Fruit fly (Drosophila melanogaster): ENCODE measurements around the gene Acer.

Gene Acer

dm6 chr2L:8574947-8575346 lies 53.2 kb downstream of the Acer start (continued):
- TF ChIP-seq Bteb2 (GFP tag; optimal IDR thresholded peaks at IDR 0.05) (peak; percentile 9), ATbp (GFP tag; optimal IDR thresholded peaks at IDR 0.05) (peak; percentile 90), CG7357 (GFP tag; IDR thresholded peaks at IDR 0.05) (peak; percentile 72), CG34224 (GFP tag; IDR thresholded peaks at IDR 0.05; ENCODE audit: partially characterized antibody) (no peak), repo (GFP tag; optimal IDR thresholded peaks at IDR 0.05) (no peak), CG12769 (tag; optimal IDR thresholded peaks at IDR 0.05) (peak; percentile 35), CG7928 (GFP tag; optimal IDR thresholded peaks at IDR 0.05) (no peak), HLH3B (GFP tag; IDR thresholded peaks at IDR 0.05) (peak; percentile 92), Dip2 (GFP tag; IDR thresholded peaks at IDR 0.05) (no peak), CG18599 (GFP tag; optimal IDR thresholded peaks at IDR 0.05) (peak; percentile 80), Dek (tag; optimal IDR thresholded peaks at IDR 0.05) (peak; percentile 39), insv (GFP tag; optimal IDR thresholded peaks at IDR 0.05) (no peak), CG34376 (GFP tag; optimal IDR thresholded peaks at IDR 0.05) (no peak), Trl (optimal IDR thresholded peaks at IDR 0.05) (no peak), Trl (GFP tag; optimal IDR thresholded peaks at IDR 0.05) (no peak), CG6765 (GFP tag; optimal IDR thresholded peaks at IDR 0.05) (no peak), CG10366 (GFP tag; IDR thresholded peaks at IDR 0.05) (peak; percentile 86), Hr39 (optimal IDR thresholded peaks at IDR 0.05) (no peak), Sox102F (GFP tag; optimal IDR thresholded peaks at IDR 0.05) (peak; percentile 93), CG15479 (GFP tag; optimal IDR thresholded peaks at IDR 0.05) (no peak), mirr (GFP tag; optimal IDR thresholded peaks at IDR 0.05) (no peak), pan (optimal IDR thresholded peaks at IDR 0.05) (no peak), pan (GFP tag; optimal IDR thresholded peaks at IDR 0.05 in 1 of 2, IDR thresholded peaks at IDR 0.05 in 1 of 2) (peak in 1 of 2 experiments; percentile 92), CG14860 (GFP tag; IDR thresholded peaks at IDR 0.05; ENCODE audit: partially characterized antibody) (peak; percentile 51; the same call in 1 of the 3 replicates), CG4360 (GFP tag; IDR thresholded peaks at IDR 0.05) (peak; percentile 71), zen2 (GFP tag; IDR thresholded peaks at IDR 0.05; ENCODE audit: partially characterized antibody) (no peak), trh (GFP tag; optimal IDR thresholded peaks at IDR 0.05) (peak; percentile 69), Ets97D (GFP tag; optimal IDR thresholded peaks at IDR 0.05) (peak; percentile 26), Rx (GFP tag; IDR thresholded peaks at IDR 0.05) (peak; percentile 73), eve (GFP tag; optimal IDR thresholded peaks at IDR 0.05) (peak in 1 of 2 experiments; percentile 91), CG6813 (GFP tag; optimal IDR thresholded peaks at IDR 0.05) (peak; percentile 61), HHEX (GFP tag; optimal IDR thresholded peaks at IDR 0.05) (peak; percentile 80), CG17802 (tag; optimal IDR thresholded peaks at IDR 0.05) (peak; percentile 69), sim (GFP tag; IDR thresholded peaks at IDR 0.05) (peak; percentile 85), Hsf (GFP tag; optimal IDR thresholded peaks at IDR 0.05) (peak; percentile 69), kay (GFP tag; optimal IDR thresholded peaks at IDR 0.05) (peak; percentile 63), Sin3A (optimal IDR thresholded peaks at IDR 0.05) (no peak), ci (GFP tag; IDR thresholded peaks at IDR 0.05) (peak; percentile 95), Dp (GFP tag; optimal IDR thresholded peaks at IDR 0.05) (no peak), zfh1 (GFP tag; IDR thresholded peaks at IDR 0.05) (peak; percentile 95), sens (GFP tag) (peak; percentile 96), gt (GFP tag; IDR thresholded peaks at IDR 0.05) (peak; percentile 73), HmgZ (tag; optimal IDR thresholded peaks at IDR 0.05) (peak; percentile 47), CG9876 (GFP tag; optimal IDR thresholded peaks at IDR 0.05) (no peak), nerfin-1 (tag; optimal IDR thresholded peaks at IDR 0.05) (peak; percentile 79), rib (GFP tag; IDR thresholded peaks at IDR 0.05) (no peak), da (GFP tag; optimal IDR thresholded peaks at IDR 0.05) (no peak), row (GFP tag; IDR thresholded peaks at IDR 0.05) (peak; percentile 88), pzg (GFP tag; optimal IDR thresholded peaks at IDR 0.05) (no peak), Dref (GFP tag; IDR thresholded peaks at IDR 0.05) (no peak), salm (tag; optimal IDR thresholded peaks at IDR 0.05) (peak; percentile 86), YL-1 (GFP tag; optimal IDR thresholded peaks at IDR 0.05) (peak; percentile 5), Dfd (GFP tag; optimal IDR thresholded peaks at IDR 0.05) (no peak)
